Fruit fly (Drosophila melanogaster) whole organism, wandering third instar larva: Measurements from ENCODE around the gene CG2147.
A peak's percentile ranks its signal among the peaks of the same experiment; 100 is the strongest.

Experiments used
- Abd-B ChIP-seq: fragments of >200 bp; optimal IDR thresholded peaks from 2 replicates; lab custom pipeline; 2017; ENCODE audit warnings: missing biosample characterization, missing genetic modification characterization
- CG32264 ChIP-seq: fragments of 200-800 bp; sonication (Bioruptor generic); optimal IDR thresholded peaks from 2 replicates; lab custom pipeline; 2016; ENCODE audit warnings: missing biosample characterization, missing genetic modification characterization
- CG9705 ChIP-seq: fragments of 200-800 bp; sonication (Bioruptor generic); optimal IDR thresholded peaks from 2 replicates; lab custom pipeline; 2018; ENCODE audit warnings: missing biosample characterization, mild to moderate bottlenecking, missing genetic modification characterization
- CrebA ChIP-seq: fragments of 200-800 bp; sonication (Bioruptor generic); optimal IDR thresholded peaks from 2 replicates; lab custom pipeline; 2016; ENCODE audit warnings: missing biosample characterization, mild to moderate bottlenecking, missing genetic modification characterization, borderline replicate concordance
- Dfd ChIP-seq: fragments of >200 bp; optimal IDR thresholded peaks from 2 replicates; lab custom pipeline; 2017; ENCODE audit warnings: missing biosample characterization, missing genetic modification characterization
- Dif ChIP-seq: fragments of 200-275, 200-300 bp; sonication (Bioruptor generic); optimal IDR thresholded peaks from 2 replicates; lab custom pipeline; 2018; ENCODE audit warnings: missing biosample characterization, missing genetic modification characterization; ENCODE audit not compliant: partially characterized antibody
- GATAd ChIP-seq: sonication (Bioruptor generic); optimal IDR thresholded peaks from 2 replicates; lab custom pipeline; 2016; ENCODE audit warnings: missing biosample characterization, missing genetic modification characterization
- Hnf4 ChIP-seq: fragments of 200-800 bp; sonication (Bioruptor generic); optimal IDR thresholded peaks from 2 replicates; lab custom pipeline; 2016; ENCODE audit warnings: missing biosample characterization, mild to moderate bottlenecking, missing genetic modification characterization
- Hr78 ChIP-seq: fragments of >200 bp; optimal IDR thresholded peaks from 2 replicates; lab custom pipeline; 2017; ENCODE audit warnings: missing biosample characterization, missing genetic modification characterization
- Hr83 ChIP-seq: fragments of 200-300 bp; sonication (Bioruptor generic); optimal IDR thresholded peaks from 2 replicates; lab custom pipeline; 2016; ENCODE audit warnings: missing biosample characterization, mild to moderate bottlenecking, missing genetic modification characterization, moderate library complexity; ENCODE audit not compliant: poor library complexity, severe bottlenecking
- Jra ChIP-seq: sonication (Bioruptor generic); optimal IDR thresholded peaks from 2 replicates; lab custom pipeline; 2016; ENCODE audit warnings: missing biosample characterization, missing genetic modification characterization
- Mio ChIP-seq: sonication (Bioruptor generic); optimal IDR thresholded peaks from 2 replicates; lab custom pipeline; 2016; ENCODE audit warnings: missing biosample characterization, missing genetic modification characterization
- Myc ChIP-seq: fragments of >200 bp; optimal IDR thresholded peaks from 2 replicates; lab custom pipeline; 2017
- N ChIP-seq: fragments of >200 bp; optimal IDR thresholded peaks from 2 replicates; lab custom pipeline; 2018; ENCODE audit warnings: missing biosample characterization, missing external identifiers, missing genetic modification characterization
- Rel ChIP-seq, 2 experiments: fragments of 200-800 bp; sonication (Bioruptor generic) in 1 of 2; optimal IDR thresholded peaks; 2 replicates in 1 of 2; 3 replicates in 1 of 2; lab custom pipeline; 2016 to 2019; ENCODE audit warnings: mild to moderate bottlenecking in 2 of 2, missing biosample characterization in 2 of 2, missing genetic modification characterization in 2 of 2, moderate library complexity in 1 of 2
- Sp1 ChIP-seq: fragments of 200-800 bp; sonication (Bioruptor generic); optimal IDR thresholded peaks from 3 replicates; lab custom pipeline; 2019; ENCODE audit warnings: missing biosample characterization, mild to moderate bottlenecking, missing genetic modification characterization, moderate library complexity
- Vsx2 ChIP-seq: fragments of 200-300, 225-300 bp; sonication (Bioruptor generic); optimal IDR thresholded peaks from 2 replicates; lab custom pipeline; 2018; ENCODE audit warnings: missing biosample characterization, missing genetic modification characterization; ENCODE audit not compliant: partially characterized antibody
- br ChIP-seq: fragments of 200-800 bp; sonication (Bioruptor generic); optimal IDR thresholded peaks from 2 replicates; lab custom pipeline; 2016; ENCODE audit warnings: missing biosample characterization, missing genetic modification characterization
- dmrt93B ChIP-seq: fragments of 200-800 bp; sonication (Bioruptor generic); optimal IDR thresholded peaks from 2 replicates; lab custom pipeline; 2018; ENCODE audit warnings: missing biosample characterization, mild to moderate bottlenecking, missing genetic modification characterization
- dsf ChIP-seq: sonication (Bioruptor generic); optimal IDR thresholded peaks from 2 replicates; lab custom pipeline; 2016; ENCODE audit warnings: missing biosample characterization, missing genetic modification characterization, borderline replicate concordance
- ey ChIP-seq: fragments of 200-800 bp; sonication (Bioruptor generic); optimal IDR thresholded peaks from 2 replicates; lab custom pipeline; 2016; ENCODE audit warnings: missing biosample characterization, missing genetic modification characterization
- foxo ChIP-seq, 2 experiments: fragments of 200-800 bp; sonication (Bioruptor generic); optimal IDR thresholded peaks; 2 replicates in 1 of 2; 3 replicates in 1 of 2; lab custom pipeline; 2016 to 2017; ENCODE audit warnings: missing biosample characterization in 2 of 2, missing genetic modification characterization in 2 of 2
- fru ChIP-seq: fragments of 200-800 bp; sonication (Bioruptor generic); optimal IDR thresholded peaks from 3 replicates; lab custom pipeline; 2016; ENCODE audit warnings: missing biosample characterization, mild to moderate bottlenecking, missing genetic modification characterization
- h ChIP-seq: fragments of 200-800 bp; sonication (Bioruptor generic); optimal IDR thresholded peaks from 3 replicates; lab custom pipeline; 2016; ENCODE audit warnings: missing biosample characterization, mild to moderate bottlenecking, missing genetic modification characterization
- jim ChIP-seq: fragments of 175-275, 200-325 bp; sonication (Bioruptor generic); optimal IDR thresholded peaks from 2 replicates; lab custom pipeline; 2016; ENCODE audit warnings: missing biosample characterization, mild to moderate bottlenecking, missing genetic modification characterization
- lola ChIP-seq: fragments of >200 bp; optimal IDR thresholded peaks from 2 replicates; lab custom pipeline; 2017; ENCODE audit warnings: missing biosample characterization, missing genetic modification characterization
- pan ChIP-seq: fragments of >200 bp; optimal IDR thresholded peaks from 2 replicates; lab custom pipeline; 2017
- psq ChIP-seq: fragments of 200-800 bp; sonication (Bioruptor generic); optimal IDR thresholded peaks from 3 replicates; lab custom pipeline; 2017; ENCODE audit warnings: missing biosample characterization, mild to moderate bottlenecking, missing genetic modification characterization, moderate library complexity
- rgr ChIP-seq: fragments of 200-800 bp; sonication (Bioruptor generic); optimal IDR thresholded peaks from 3 replicates; lab custom pipeline; 2016; ENCODE audit warnings: missing biosample characterization, mild to moderate bottlenecking, missing genetic modification characterization
- sv ChIP-seq: fragments of 200-800 bp; sonication (Bioruptor generic); optimal IDR thresholded peaks from 3 replicates; lab custom pipeline; 2016; ENCODE audit warnings: missing biosample characterization, missing genetic modification characterization
- tai ChIP-seq: sonication (Bioruptor generic); optimal IDR thresholded peaks from 2 replicates; lab custom pipeline; 2016; ENCODE audit warnings: missing biosample characterization, missing genetic modification characterization
- woc ChIP-seq: sonication (Bioruptor generic); optimal IDR thresholded peaks from 2 replicates; lab custom pipeline; 2016; ENCODE audit warnings: missing biosample characterization, mild to moderate bottlenecking, missing genetic modification characterization

The CG2147 gene

dm6 chrX:8252284-8252886 lies 11.9 kb downstream of the CG2147 start, which contains the start of gene CG1632 (continued):
- no peak for TF ChIP-seq Vsx2 (GFP tag; lab: Kevin White, UChicago)
- TF ChIP-seq psq (GFP tag; lab: Kevin White, UChicago): peak; percentile 61
- peak; percentile 66 for TF ChIP-seq CG9705 (GFP tag; lab: Kevin White, UChicago)
- TF ChIP-seq dmrt93B (GFP tag; lab: Kevin White, UChicago): peak; percentile 64

dm6 chrX:8254739-8255326 lies 14.3 kb downstream of the CG2147 start:
- TF ChIP-seq h (GFP tag; lab: Kevin White, UChicago) (peak; percentile 22), woc (GFP tag; lab: Kevin White, UChicago) (no peak), fru (GFP tag; lab: Kevin White, UChicago) (peak; percentile 55), br (GFP tag; lab: Kevin White, UChicago) (peak; percentile 14), Dif (GFP tag; lab: Kevin White, UChicago) (no peak), foxo (GFP tag; optimal IDR thresholded peaks at IDR 0.05; lab: Kevin White, UChicago) (peak in 1 of 2 experiments; percentile 33), ey (peak; percentile 24)
- TF ChIP-seq, all 38 proteins: peak for 5

dm6 chrX:8258281-8258802 lies 17.9 kb downstream of the CG2147 start:
- TF ChIP-seq foxo (GFP tag; optimal IDR thresholded peaks at IDR 0.05; lab: Kevin White, UChicago): peak in 1 of 2 experiments; percentile 12
- TF ChIP-seq Jra (GFP tag; lab: Kevin White, UChicago): no peak
- TF ChIP-seq, all 38 proteins: peak for 1

- no peak for TF ChIP-seq Mio (GFP tag; lab: Kevin White, UChicago)
- peak; percentile 3 for TF ChIP-seq h (GFP tag; lab: Kevin White, UChicago)
These were observed 19.4 kb downstream of the CG2147 start for dm6 chrX:8259881-8260280.

- TF ChIP-seq Sp1 (no peak), foxo (GFP tag; optimal IDR thresholded peaks at IDR 0.05; lab: Kevin White, UChicago) (peak in 1 of 2 experiments; percentile 10)
These were observed 22.8 kb downstream of the CG2147 start for dm6 chrX:8263236-8263635.

dm6 chrX:8265261-8265660 lies 24.8 kb downstream of the CG2147 start:
- TF ChIP-seq GATAd (GFP tag; lab: Kevin White, UChicago) (no peak), sv (no peak), Hr78 (GFP tag; lab: Kevin White, UChicago) (no peak), ey (no peak), rgr (GFP tag; lab: Kevin White, UChicago) (no peak), Myc (lab: Kevin White, UChicago) (peak; percentile 10)
- TF ChIP-seq, all 38 proteins: peak for 1

- TF ChIP-seq ey (no peak), GATAd (GFP tag; lab: Kevin White, UChicago) (no peak), fru (GFP tag; lab: Kevin White, UChicago) (no peak), foxo (GFP tag; optimal IDR thresholded peaks at IDR 0.05; lab: Kevin White, UChicago) (peak in 1 of 2 experiments; percentile 8), sv (no peak), Hr83 (no peak), pan (lab: Kevin White, UChicago) (no peak), psq (GFP tag; lab: Kevin White, UChicago) (peak; percentile 19), Rel (GFP tag; optimal IDR thresholded peaks at IDR 0.05; lab: Kevin White, UChicago) (no peak), Rel (tag; optimal IDR thresholded peaks at IDR 0.05; lab: Kevin White, UChicago) (no peak), CG32264 (GFP tag; lab: Kevin White, UChicago) (no peak), lola (no peak), N (GFP tag; lab: Kevin White, UChicago) (no peak), tai (GFP tag; lab: Kevin White, UChicago) (no peak), CrebA (GFP tag; lab: Kevin White, UChicago) (no peak), Dif (GFP tag; lab: Kevin White, UChicago) (peak; percentile 2), rgr (GFP tag; lab: Kevin White, UChicago) (peak; percentile 41), Dfd (GFP tag; lab: Kevin White, UChicago) (no peak), jim (no peak), woc (GFP tag; lab: Kevin White, UChicago) (no peak), Hnf4 (GFP tag; lab: Kevin White, UChicago) (no peak), Mio (GFP tag; lab: Kevin White, UChicago) (no peak), Abd-B (GFP tag; lab: Kevin White, UChicago) (no peak), Myc (lab: Kevin White, UChicago) (no peak), dsf (GFP tag; lab: Kevin White, UChicago) (no peak), dmrt93B (GFP tag; lab: Kevin White, UChicago) (no peak), br (GFP tag; lab: Kevin White, UChicago) (no peak), h (GFP tag; lab: Kevin White, UChicago) (peak; percentile 32)
These were observed 31.0 kb downstream of the CG2147 start, which contains the start of gene Corp for dm6 chrX:8271363-8272061. Corp (minus strand) TSS chrX:8271409.
